Worm (Caenorhabditis elegans) whole organism, late embryonic: ENCODE measurements around the gene spp-12.

Experiments used
- F13H6.1 ChIP-seq: sonication (generic microtip); optimal IDR thresholded peaks from 2 replicates; lab custom pipeline; 2016; ENCODE audit warnings: missing genetic modification characterization, missing compliant biosample characterization
- ama-1 ChIP-seq: fragments of 150-350 bp; optimal IDR thresholded peaks from 2 replicates; lab custom pipeline; 2014
- ceh-45 ChIP-seq: fragments of 200-800 bp; sonication (Bioruptor generic); IDR thresholded peaks from 2 replicates; pipeline ENCODE4 v1.3.6; 2022; ENCODE audit warnings: missing genetic modification reagents, missing genetic modification characterization, missing compliant biosample characterization
- ceh-9 ChIP-seq: sonication (generic microtip); optimal IDR thresholded peaks from 2 replicates; lab custom pipeline; 2016; ENCODE audit warnings: mild to moderate bottlenecking, missing genetic modification characterization, inconsistent platforms, missing compliant biosample characterization
- nfya-1 ChIP-seq: sonication (generic microtip); optimal IDR thresholded peaks from 2 replicates; lab custom pipeline; 2017; ENCODE audit warnings: missing genetic modification characterization, mild to moderate bottlenecking, missing compliant biosample characterization, antibody characterized with exemption, moderate library complexity
- zip-5 ChIP-seq: sonication (generic microtip); optimal IDR thresholded peaks from 2 replicates; lab custom pipeline; 2016; ENCODE audit warnings: missing genetic modification characterization, missing compliant biosample characterization

DNA sequence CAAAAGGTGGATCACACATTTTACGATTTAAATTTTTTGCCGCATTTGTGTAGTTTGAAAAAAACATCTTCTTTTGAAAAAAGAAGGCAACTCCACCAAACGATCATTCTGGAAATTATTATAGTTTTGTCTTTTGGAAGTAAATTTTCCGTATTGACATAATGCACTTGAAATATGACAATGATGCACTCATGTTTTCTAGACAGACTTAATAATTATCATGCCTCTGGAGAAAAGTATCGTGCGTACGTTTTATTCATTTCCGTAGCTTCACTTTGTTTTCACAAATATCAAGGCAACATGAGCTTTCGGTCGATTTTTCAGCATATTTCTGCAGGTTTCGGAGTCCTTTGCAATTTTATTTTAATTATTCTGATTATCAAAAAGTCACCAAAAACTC is 28.7 kb downstream of the spp-12 start, which contains the start of gene str-250:
- TF ChIP-seq ama-1 (lab: Kevin White, UChicago) (no peak), ceh-45 (GFP tag; lab: Robert Waterston, UW) (no peak), F13H6.1 (no peak), nfya-1 (tag; lab: Kevin White, UChicago) (no peak), zip-5 (tag; lab: Kevin White, UChicago) (no peak), ceh-9 (tag; lab: Kevin White, UChicago) (no peak)
